Fruit fly (Drosophila melanogaster) whole organism, pupa: ENCODE measurements around the gene Gabat.

Experiments
- CG12605 ChIP-seq: fragments of 200-800 bp; sonication (Bioruptor generic); IDR thresholded peaks from 2 replicates; pipeline ENCODE4 v1.3.6; 2022; ENCODE audit warnings: missing biosample characterization, missing genetic modification characterization
- CG15710 ChIP-seq: fragments of 200-800 bp; sonication (Bioruptor generic); optimal IDR thresholded peaks from 2 replicates; lab custom pipeline; 2018; ENCODE audit warnings: missing biosample characterization, mild to moderate bottlenecking, missing genetic modification characterization, moderate library complexity
- CG32121 ChIP-seq: fragments of 200-800 bp; sonication (Bioruptor generic); IDR thresholded peaks from 2 replicates; pipeline ENCODE4 v1.3.6; 2022; ENCODE audit warnings: missing biosample characterization, missing genetic modification characterization
- CG8159 ChIP-seq: fragments of 200-800 bp; sonication (Bioruptor generic); optimal IDR thresholded peaks from 3 replicates; lab custom pipeline; 2018; ENCODE audit warnings: missing biosample characterization, mild to moderate bottlenecking, missing genetic modification characterization, moderate library complexity
- CG9948 ChIP-seq: fragments of 200-800 bp; sonication (Bioruptor generic); optimal IDR thresholded peaks from 2 replicates; lab custom pipeline; 2018; ENCODE audit warnings: missing biosample characterization, mild to moderate bottlenecking, missing genetic modification characterization, moderate library complexity
- EcR ChIP-seq: fragments of 200-800 bp; sonication (Bioruptor generic); optimal IDR thresholded peaks from 3 replicates; lab custom pipeline; 2019; ENCODE audit warnings: missing biosample characterization, missing genetic modification characterization, mild to moderate bottlenecking, moderate library complexity, missing genetic modification reagents
- Pif1A ChIP-seq: fragments of 200-800 bp; sonication (Bioruptor generic); optimal IDR thresholded peaks from 3 replicates; lab custom pipeline; 2016; ENCODE audit warnings: missing biosample characterization, missing genetic modification characterization

dm6 chr3L:19954426-19954825 is 46.1 kb downstream of the Gabat start, which contains the start of gene CG42654:
- TF ChIP-seq CG15710 (tag; lab: Kevin White, UChicago) (no peak), CG9948 (tag; lab: Kevin White, UChicago) (no peak), CG12605 (GFP tag; lab: Robert Waterston, UW) (no peak), CG32121 (no peak), Pif1A (GFP tag; lab: Kevin White, UChicago) (no peak), CG8159 (tag; lab: Kevin White, UChicago) (no peak), EcR (no peak)
